Fruit fly (Drosophila melanogaster) Kc167 (cell line): Measurements from ENCODE around the gene Fdh.

Experiments used
- Myc ChIP-seq: fragments of >200 bp; optimal IDR thresholded peaks from 2 replicates; lab custom pipeline; 2017; ENCODE audit warnings: missing external identifiers
- Sin3A ChIP-seq: fragments of >200 bp; optimal IDR thresholded peaks from 2 replicates; lab custom pipeline; 2018; ENCODE audit warnings: missing external identifiers
- h ChIP-seq: fragments of >200 bp; optimal IDR thresholded peaks from 3 replicates; lab custom pipeline; 2018; ENCODE audit warnings: missing external identifiers
- insv ChIP-seq: fragments of >200 bp; optimal IDR thresholded peaks from 3 replicates; lab custom pipeline; 2018; ENCODE audit warnings: missing external identifiers
- psq ChIP-seq: fragments of >200 bp; optimal IDR thresholded peaks from 2 replicates; lab custom pipeline; 2017; ENCODE audit warnings: missing external identifiers
- ttk ChIP-seq: sonication (Bioruptor generic); optimal IDR thresholded peaks from 2 replicates; lab custom pipeline; 2017; ENCODE audit warnings: missing external identifiers

Fdh gene

DNA sequence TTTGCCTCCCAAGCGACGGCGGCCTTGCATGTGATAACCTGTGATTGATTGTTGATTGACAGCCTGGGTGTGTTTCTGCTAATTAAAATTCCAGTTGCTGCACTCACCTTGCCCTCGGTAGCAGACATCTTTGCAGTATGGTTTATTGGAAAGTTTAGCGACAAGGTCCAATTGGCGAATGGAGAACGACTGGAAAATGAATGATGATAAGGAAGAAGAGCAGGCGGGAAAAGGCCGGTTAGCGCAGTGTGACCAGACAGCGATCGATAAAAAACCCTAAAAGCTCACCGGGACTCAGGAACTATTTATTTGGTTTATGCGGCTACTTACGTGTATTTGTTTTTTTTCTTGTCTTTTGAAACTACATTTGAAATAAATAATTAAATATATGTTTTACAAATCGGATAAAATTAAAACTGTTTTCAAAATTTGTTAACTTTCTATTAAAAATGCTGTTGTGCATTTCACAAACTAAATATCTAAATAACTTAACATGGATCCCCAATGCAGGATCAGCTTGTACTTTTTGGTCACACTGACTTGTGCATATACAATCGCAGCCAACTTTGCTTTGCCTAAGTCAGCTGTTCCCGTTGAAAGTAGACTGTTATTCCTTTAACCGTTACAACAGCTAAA, at the start of gene Fdh:
Gene Fdh (minus strand): TSS at position 234 of the 636 bp plus-strand sequence.
- no peak for TF ChIP-seq psq
- no peak for TF ChIP-seq Myc (lab: Kevin White, UChicago)
- TF ChIP-seq ttk (lab: Kevin White, UChicago) = no peak
- TF ChIP-seq insv (lab: Kevin White, UChicago) = no peak
- no peak for TF ChIP-seq Sin3A (lab: Kevin White, UChicago)
- no peak for TF ChIP-seq h

DNA sequence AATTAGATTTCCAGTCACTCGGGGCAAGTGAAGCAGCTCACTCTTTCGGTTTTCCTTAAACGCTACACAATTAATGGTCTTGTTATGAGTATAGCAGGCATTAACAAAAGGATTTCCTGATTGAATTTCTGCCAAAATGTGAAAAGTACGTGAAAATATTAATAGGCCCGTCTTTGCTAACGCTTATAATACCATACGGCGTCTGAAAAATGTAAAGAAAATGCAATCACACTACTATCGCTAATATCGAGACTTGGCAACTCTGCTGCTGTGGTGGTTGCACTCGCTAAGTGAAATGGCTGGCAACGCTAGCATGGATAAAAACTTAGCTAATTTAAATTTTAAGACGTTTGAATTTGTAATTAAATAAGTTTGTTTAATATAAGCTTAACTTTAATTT, 21.1 kb upstream of the Fdh start, which contains the start of gene CG6621:
Gene CG6621 (minus strand): TSS at position 205 of the 400 bp plus-strand sequence.
- TF ChIP-seq Myc (lab: Kevin White, UChicago) (no peak), insv (lab: Kevin White, UChicago) (no peak), Sin3A (lab: Kevin White, UChicago) (no peak), psq (no peak), ttk (lab: Kevin White, UChicago) (no peak), h (no peak)

DNA sequence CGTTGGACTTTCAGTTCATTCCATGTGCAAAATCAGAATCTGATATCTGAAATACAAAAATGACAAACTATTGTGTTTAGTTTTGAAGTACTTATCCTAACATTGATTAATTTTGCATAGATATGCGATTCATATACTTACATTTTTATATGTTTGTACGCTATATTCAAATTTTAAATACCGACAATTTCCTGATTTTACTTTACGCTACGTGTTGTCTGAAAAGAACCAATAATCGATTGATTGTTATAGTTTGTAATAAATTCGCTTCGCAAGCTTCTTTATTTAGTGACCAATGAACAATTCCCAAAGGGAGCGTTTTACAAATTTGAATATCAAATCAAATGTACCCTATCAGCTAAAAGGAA, 17.3 kb upstream of the Fdh start, which contains the start of gene Ak3:
Gene Ak3 (minus strand): TSS at position 69 of the 368 bp plus-strand sequence.
- TF ChIP-seq h (no peak), ttk (lab: Kevin White, UChicago) (no peak), insv (lab: Kevin White, UChicago) (no peak), Myc (lab: Kevin White, UChicago) (no peak), psq (no peak), Sin3A (lab: Kevin White, UChicago) (no peak)

DNA sequence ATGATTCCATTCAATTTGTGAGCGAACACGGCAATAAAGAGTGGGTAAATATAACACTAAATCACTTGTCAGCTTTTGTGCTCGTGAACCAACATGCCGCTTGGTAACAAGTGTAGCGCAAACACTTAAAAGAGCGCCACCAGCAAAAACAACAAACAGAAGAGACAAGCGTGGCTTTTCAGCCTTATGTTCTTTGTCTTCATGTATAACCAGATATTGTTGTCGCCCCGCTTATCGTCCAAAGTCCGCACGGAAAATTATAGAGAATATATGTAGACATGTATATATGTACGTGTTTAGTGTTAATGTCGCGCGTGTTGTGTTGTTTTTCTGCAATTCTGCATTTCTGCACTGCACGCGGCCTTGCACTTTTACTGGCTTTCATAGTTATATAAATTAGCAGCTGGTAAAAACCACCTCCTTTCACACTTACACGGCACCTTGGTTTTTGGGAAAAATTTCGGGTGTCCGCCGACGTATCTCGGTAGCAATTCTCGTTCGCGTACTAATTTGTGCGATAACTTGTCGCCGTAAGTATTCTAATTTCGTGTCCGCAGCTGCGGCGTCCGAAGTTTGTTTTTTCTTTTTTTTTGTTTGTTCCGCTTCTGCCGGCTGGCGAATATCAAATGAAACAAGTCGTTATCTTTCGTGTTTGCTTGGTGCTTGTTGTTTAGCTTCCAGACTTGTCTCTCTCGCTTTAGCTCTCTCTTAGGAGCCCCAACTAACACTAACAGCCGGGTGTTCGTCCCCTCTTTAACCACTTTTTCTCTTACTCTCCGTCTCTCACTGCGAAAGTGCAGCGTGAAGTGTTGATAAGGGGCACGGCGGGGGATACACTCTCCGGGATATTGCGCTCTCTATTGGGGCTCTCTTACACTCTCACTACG, 16.7 kb upstream of the Fdh start:
- no peak for TF ChIP-seq Myc (lab: Kevin White, UChicago)
- TF ChIP-seq insv (lab: Kevin White, UChicago) = no peak
- no peak for TF ChIP-seq psq
- TF ChIP-seq ttk (lab: Kevin White, UChicago) = no peak
- no peak for TF ChIP-seq h
- TF ChIP-seq Sin3A (lab: Kevin White, UChicago) = no peak

DNA sequence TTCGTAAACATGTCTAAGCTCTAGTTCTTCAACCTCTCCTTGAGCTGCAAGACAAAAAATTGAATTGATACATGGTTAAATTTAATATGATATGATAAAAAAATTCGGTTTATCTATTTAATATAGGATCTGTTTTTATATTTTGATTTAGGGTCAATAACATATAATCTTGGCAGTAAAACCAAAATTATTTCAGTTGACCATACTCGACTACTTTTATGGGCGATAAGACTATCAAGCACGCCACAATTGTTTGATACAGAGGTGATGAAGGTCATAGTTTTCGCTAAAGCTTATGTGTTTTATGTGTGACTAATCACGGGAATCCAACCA, 16.1 kb upstream of the Fdh start:
- no peak for TF ChIP-seq h
- TF ChIP-seq insv (lab: Kevin White, UChicago) = no peak
- no peak for TF ChIP-seq Myc (lab: Kevin White, UChicago)
- TF ChIP-seq psq = no peak
- no peak for TF ChIP-seq ttk (lab: Kevin White, UChicago)
- TF ChIP-seq Sin3A (lab: Kevin White, UChicago) = no peak

DNA sequence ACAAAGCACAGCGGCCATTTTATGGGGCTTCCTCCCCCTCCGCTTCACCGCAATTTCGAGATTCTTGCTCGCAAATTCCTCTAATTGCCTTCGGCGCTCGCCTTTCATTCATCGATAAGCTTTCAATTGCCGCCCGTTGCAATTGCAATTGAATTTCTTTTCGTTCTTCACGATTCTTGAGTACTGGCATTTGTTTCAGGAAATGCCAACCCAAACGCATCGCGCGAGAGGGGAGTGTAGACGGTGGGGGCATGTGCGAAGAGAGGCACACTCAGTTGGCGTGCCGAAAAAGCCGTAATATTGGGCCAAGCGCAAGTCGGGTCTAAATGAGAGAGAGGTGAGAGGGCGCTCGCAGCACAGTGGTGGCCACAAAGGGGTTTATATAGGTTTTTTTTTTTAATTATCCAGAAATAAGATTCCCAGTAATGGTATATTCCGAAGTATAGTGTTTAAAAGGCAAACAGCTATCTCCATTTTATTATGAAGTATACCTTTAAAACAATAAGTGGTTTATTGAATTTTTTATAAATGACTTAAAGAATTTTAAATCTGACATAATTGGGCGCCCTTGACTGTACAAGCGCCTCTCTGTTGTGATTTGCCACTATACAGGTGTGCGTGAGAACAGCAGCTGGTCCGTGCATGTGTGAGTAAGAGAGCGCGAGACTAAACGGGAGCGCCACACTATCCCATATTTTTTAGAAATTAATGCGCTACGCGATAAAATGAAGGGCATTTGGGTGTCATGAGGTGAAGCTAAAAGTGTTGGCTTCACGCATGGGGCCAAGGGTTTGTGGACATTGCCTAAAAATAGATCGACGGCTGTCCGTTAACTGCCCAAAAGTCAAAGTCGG, 14.5 kb upstream of the Fdh start:
- TF ChIP-seq psq (no peak), h (no peak), Sin3A (lab: Kevin White, UChicago) (no peak), Myc (lab: Kevin White, UChicago) (no peak), ttk (lab: Kevin White, UChicago) (no peak), insv (lab: Kevin White, UChicago) (no peak)

DNA sequence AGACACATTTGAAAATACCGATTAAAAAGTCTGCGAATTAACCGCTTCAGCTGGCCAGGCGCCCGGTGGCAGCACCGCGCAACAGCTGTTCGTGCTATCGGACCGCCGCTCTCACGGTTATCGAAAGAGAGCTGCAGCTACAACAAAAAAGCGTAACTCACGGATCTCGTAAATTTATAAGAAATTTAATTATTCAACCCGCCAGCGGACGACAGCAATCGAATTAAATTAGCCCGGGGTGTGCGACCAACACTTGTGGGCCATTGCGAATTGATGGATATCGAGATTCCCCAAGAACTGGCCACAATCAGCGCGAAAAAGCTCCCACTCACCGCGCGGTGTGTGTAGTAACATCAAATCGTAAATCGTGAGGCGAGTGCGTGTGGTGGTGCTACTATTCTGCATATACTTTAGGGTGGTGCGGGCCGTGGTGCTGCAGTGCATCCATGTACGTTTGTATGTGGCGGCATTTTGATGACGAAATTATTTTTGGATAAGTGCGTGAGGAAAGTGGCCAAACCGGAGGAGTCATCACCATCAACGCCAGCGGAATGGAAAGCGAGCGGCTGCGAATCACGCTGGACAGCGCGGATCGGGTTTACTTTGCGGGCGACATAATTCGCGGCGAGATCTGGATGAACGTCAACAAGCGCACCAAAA, 13.4 kb upstream of the Fdh start, which contains the start of gene Leash:
Gene Leash (plus strand): TSS at position 119 of the 660 bp plus-strand sequence.
- TF ChIP-seq ttk (lab: Kevin White, UChicago) = no peak
- TF ChIP-seq Myc (lab: Kevin White, UChicago) = no peak
- TF ChIP-seq psq = no peak
- TF ChIP-seq h = no peak
- TF ChIP-seq Sin3A (lab: Kevin White, UChicago) = no peak
- TF ChIP-seq insv (lab: Kevin White, UChicago) = no peak

DNA sequence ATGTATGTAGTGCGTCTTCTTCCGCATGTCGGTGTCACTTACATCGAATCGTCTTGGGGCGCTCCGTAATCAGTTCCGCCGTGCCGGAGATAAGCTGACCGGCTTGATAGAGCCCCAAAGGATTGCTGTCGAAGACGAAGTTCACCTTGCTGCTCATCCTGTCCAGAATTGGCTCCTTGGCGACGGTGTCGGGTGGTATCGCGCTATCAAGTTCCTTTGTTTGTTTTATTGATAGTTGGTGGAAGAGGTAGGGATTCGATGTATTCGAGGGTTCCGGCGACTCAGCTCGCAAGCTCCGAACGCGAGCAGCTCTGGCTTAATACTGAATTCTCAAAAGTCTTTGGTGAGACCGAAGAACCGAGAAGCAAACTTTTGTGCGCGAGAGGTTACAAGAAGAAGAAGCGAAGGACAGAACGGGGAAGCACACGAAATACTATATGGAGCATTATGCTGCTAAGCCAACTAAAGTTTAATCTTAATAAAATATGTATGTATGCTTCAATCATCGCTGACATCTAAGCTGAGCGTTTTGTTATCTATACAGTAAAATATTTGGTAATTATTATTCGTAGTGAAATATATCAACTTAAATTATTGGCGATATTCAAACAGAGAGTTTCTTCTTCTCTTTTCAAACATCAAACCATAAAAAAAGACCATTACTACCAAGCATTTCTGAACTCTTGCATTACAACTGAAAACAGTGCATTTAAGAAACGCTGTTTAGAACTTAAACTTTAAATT, 12.7 kb upstream of the Fdh start, which contains the start of gene CG14696:
Gene CG14696 (minus strand): TSS at position 324 of the 744 bp plus-strand sequence.
- TF ChIP-seq Myc (lab: Kevin White, UChicago) = no peak
- TF ChIP-seq insv (lab: Kevin White, UChicago) = no peak
- TF ChIP-seq h = no peak
- TF ChIP-seq psq = no peak
- TF ChIP-seq ttk (lab: Kevin White, UChicago) = no peak
- no peak for TF ChIP-seq Sin3A (lab: Kevin White, UChicago)

DNA sequence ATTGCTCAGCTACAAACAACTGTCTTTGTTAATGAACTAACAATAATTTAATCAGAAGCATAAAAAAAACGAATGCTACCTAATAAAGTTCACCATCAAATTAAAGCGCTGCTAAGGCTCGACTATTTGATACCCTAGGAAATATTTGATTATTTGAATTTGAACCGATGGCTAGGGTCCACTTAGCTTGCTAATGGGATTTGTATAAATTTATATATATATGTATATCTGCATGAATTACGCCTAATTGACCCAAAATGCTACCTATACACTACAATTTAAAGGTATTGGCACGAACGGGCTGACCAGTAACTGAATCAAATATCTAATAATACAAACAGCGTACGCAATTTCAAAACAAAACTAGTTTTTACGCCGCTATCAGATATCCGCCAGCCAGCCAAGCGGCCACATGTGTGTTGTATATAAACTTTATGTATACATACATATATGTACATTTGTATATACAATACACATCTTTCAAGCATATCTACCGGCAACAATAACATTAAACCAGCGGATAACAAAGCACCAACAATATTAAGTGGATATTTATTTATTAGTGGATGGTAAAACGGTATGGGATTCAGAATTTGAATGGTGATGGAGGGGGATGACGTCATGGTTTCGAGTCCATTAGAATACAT, 12.0 kb upstream of the Fdh start:
- no peak for TF ChIP-seq h
- TF ChIP-seq Myc (lab: Kevin White, UChicago) = no peak
- TF ChIP-seq psq = no peak
- TF ChIP-seq Sin3A (lab: Kevin White, UChicago) = no peak
- TF ChIP-seq insv (lab: Kevin White, UChicago) = no peak
- TF ChIP-seq ttk (lab: Kevin White, UChicago) = no peak
